Fruit fly (Drosophila melanogaster) whole organism, adult: ENCODE results near the gene dcma.
A peak's percentile ranks its signal among the peaks of the same experiment; 100 is the strongest.

Source experiments
- CG11617 ChIP-seq: fragments of 200-800 bp; sonication (Bioruptor generic); optimal IDR thresholded peaks from 2 replicates; lab custom pipeline; 2017; ENCODE audit warnings: mild to moderate bottlenecking, missing biosample characterization, missing genetic modification reagents, missing genetic modification characterization
- CG12768 ChIP-seq: fragments of 200-800 bp; sonication (Bioruptor generic); optimal IDR thresholded peaks from 2 replicates; lab custom pipeline; 2017; ENCODE audit warnings: missing biosample characterization, missing genetic modification characterization, mild to moderate bottlenecking, moderate library complexity, missing genetic modification reagents
- CG14711 ChIP-seq: fragments of 200-800 bp; sonication (Bioruptor generic); optimal IDR thresholded peaks from 2 replicates; lab custom pipeline; 2018; ENCODE audit warnings: missing biosample characterization, mild to moderate bottlenecking, missing genetic modification characterization, moderate library complexity
- CG1620 ChIP-seq: fragments of 200-800 bp; sonication (Bioruptor generic); optimal IDR thresholded peaks from 2 replicates; lab custom pipeline; 2016; ENCODE audit warnings: missing biosample characterization, missing genetic modification characterization
- CG33017 ChIP-seq: fragments of 200-800 bp; sonication (Bioruptor generic); optimal IDR thresholded peaks from 2 replicates; lab custom pipeline; 2018; ENCODE audit warnings: missing biosample characterization, mild to moderate bottlenecking, missing genetic modification characterization, moderate library complexity
- CG5204 ChIP-seq: fragments of 200-800 bp; sonication (Bioruptor generic); optimal IDR thresholded peaks from 2 replicates; lab custom pipeline; 2016; ENCODE audit warnings: missing biosample characterization, missing genetic modification characterization
- CG7045 ChIP-seq: fragments of 200-800 bp; sonication (Bioruptor generic); optimal IDR thresholded peaks from 2 replicates; lab custom pipeline; 2017; ENCODE audit warnings: missing biosample characterization, mild to moderate bottlenecking, missing genetic modification characterization
- CG7101 ChIP-seq: fragments of 200-800 bp; sonication (Bioruptor generic); optimal IDR thresholded peaks from 2 replicates; lab custom pipeline; 2018; ENCODE audit warnings: missing biosample characterization, mild to moderate bottlenecking, missing genetic modification characterization, moderate library complexity
- Clk ChIP-seq: fragments of 200-800 bp; sonication (Bioruptor generic); optimal IDR thresholded peaks from 2 replicates; lab custom pipeline; 2017; ENCODE audit warnings: missing biosample characterization, missing genetic modification characterization
- Crg-1 ChIP-seq: fragments of 200-800 bp; sonication (Bioruptor generic); optimal IDR thresholded peaks from 2 replicates; lab custom pipeline; 2016; ENCODE audit warnings: missing biosample characterization, missing genetic modification characterization
- Hr96 ChIP-seq: fragments of 200-800 bp; sonication (Bioruptor generic); optimal IDR thresholded peaks from 2 replicates; lab custom pipeline; 2016; ENCODE audit warnings: missing biosample characterization, missing genetic modification characterization
- Mnt ChIP-seq: fragments of 200-800 bp; sonication (Bioruptor generic); optimal IDR thresholded peaks from 2 replicates; lab custom pipeline; 2016; ENCODE audit warnings: missing biosample characterization, mild to moderate bottlenecking, missing genetic modification characterization
- bab1 ChIP-seq: fragments of 200-800 bp; sonication (Bioruptor generic); optimal IDR thresholded peaks from 3 replicates; lab custom pipeline; 2019; ENCODE audit warnings: missing biosample characterization, mild to moderate bottlenecking, missing genetic modification characterization, moderate library complexity
- cic ChIP-seq: fragments of 200-800 bp; sonication (Bioruptor generic); optimal IDR thresholded peaks from 2 replicates; lab custom pipeline; 2017; ENCODE audit warnings: missing biosample characterization, mild to moderate bottlenecking, missing genetic modification characterization, moderate library complexity
- cnc ChIP-seq, 2 experiments: fragments of >200 bp; optimal IDR thresholded peaks; 2 replicates each; lab custom pipeline; 2017
- kay ChIP-seq: fragments of 200-800 bp; sonication (Bioruptor generic); peaks from one replicate; lab custom pipeline; 2016; ENCODE audit warnings: missing biosample characterization, missing genetic modification characterization, borderline replicate concordance
- ovo ChIP-seq: fragments of 200-800 bp; sonication (Bioruptor generic); optimal IDR thresholded peaks from 2 replicates; lab custom pipeline; 2016; ENCODE audit warnings: missing biosample characterization, missing genetic modification characterization
- pad ChIP-seq: fragments of 200-800 bp; sonication (Bioruptor generic); optimal IDR thresholded peaks from 3 replicates; lab custom pipeline; 2017; ENCODE audit warnings: missing biosample characterization, missing genetic modification characterization, mild to moderate bottlenecking, moderate library complexity, missing genetic modification reagents
- tj ChIP-seq: fragments of 200-800 bp; sonication (Bioruptor generic); optimal IDR thresholded peaks from 3 replicates; lab custom pipeline; 2017; ENCODE audit warnings: missing biosample characterization, mild to moderate bottlenecking, missing genetic modification characterization, moderate library complexity
- toe ChIP-seq: fragments of 200-800 bp; sonication (Bioruptor generic); optimal IDR thresholded peaks from 2 replicates; lab custom pipeline; 2016; ENCODE audit warnings: missing biosample characterization, missing genetic modification characterization

The dcma gene

DNA sequence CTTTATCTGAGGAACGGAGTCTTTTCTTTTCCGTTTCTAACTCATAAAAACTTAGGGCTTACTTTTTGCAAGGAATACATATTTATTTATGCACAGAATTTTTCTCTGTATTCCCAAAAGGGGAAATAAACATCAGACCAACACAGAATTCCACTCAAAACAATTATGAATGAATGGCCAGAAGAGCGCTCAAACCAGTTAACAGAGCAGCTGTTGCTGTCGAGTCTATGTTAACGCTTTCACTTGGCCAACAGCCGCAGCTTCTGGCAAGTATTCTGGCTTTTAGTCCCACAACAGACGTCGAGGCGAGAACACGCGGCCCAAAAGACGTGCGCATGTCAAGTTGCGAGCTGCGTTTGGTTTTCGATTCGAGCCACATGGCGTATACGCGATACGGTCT lies at the start of gene dcma:
dcma (plus strand) TSS at position 301 of the 400 bp plus-strand sequence.
- no peak for TF ChIP-seq tj
- no peak for TF ChIP-seq Crg-1 (GFP tag; lab: Kevin White, UChicago)
- no peak for TF ChIP-seq bab1 (GFP tag; lab: Kevin White, UChicago)
- no peak for TF ChIP-seq CG7101 (tag; lab: Kevin White, UChicago)
- no peak for TF ChIP-seq CG1620 (GFP tag; lab: Kevin White, UChicago)
- TF ChIP-seq CG5204, result no peak
- no peak for TF ChIP-seq CG12768 (GFP tag; lab: Kevin White, UChicago)
- TF ChIP-seq cnc (optimal IDR thresholded peaks at IDR 0.05; lab: Kevin White, UChicago), result no peak
- TF ChIP-seq toe (GFP tag; lab: Kevin White, UChicago), result no peak
- no peak for TF ChIP-seq CG33017 (tag; lab: Kevin White, UChicago)
- no peak for TF ChIP-seq kay (GFP tag; lab: Kevin White, UChicago)
- TF ChIP-seq cic, result no peak

- TF ChIP-seq toe (GFP tag; lab: Kevin White, UChicago) (no peak), Hr96 (GFP tag; lab: Kevin White, UChicago) (no peak), CG33017 (tag; lab: Kevin White, UChicago) (no peak), pad (GFP tag; lab: Kevin White, UChicago) (no peak), ovo (GFP tag; lab: Kevin White, UChicago) (no peak), CG11617 (GFP tag; lab: Kevin White, UChicago) (no peak), CG12768 (GFP tag; lab: Kevin White, UChicago) (no peak), CG5204 (no peak), CG14711 (tag; lab: Kevin White, UChicago) (no peak)
Observed at dm6 chr2L:4646751-4647150, 47.8 kb upstream of the dcma start, which contains the start of gene CG43798. Gene CG43798 (plus strand): TSS chr2L:4647051.

- TF ChIP-seq Clk (GFP tag; lab: Kevin White, UChicago) (no peak), CG33017 (tag; lab: Kevin White, UChicago) (no peak), Mnt (GFP tag; lab: Kevin White, UChicago) (no peak), CG1620 (GFP tag; lab: Kevin White, UChicago) (no peak), CG7045 (GFP tag; lab: Kevin White, UChicago) (no peak), cic (no peak), CG5204 (no peak)
Observed at dm6 chr2L:4648804-4649203, 45.7 kb upstream of the dcma start.

dm6 chr2L:4650752-4651453 lies 43.6 kb upstream of the dcma start, which contains the start of gene CG3355:
Gene CG3355 (plus strand): TSS chr2L:4651403.
- TF ChIP-seq tj (no peak), CG7045 (GFP tag; lab: Kevin White, UChicago) (no peak), CG33017 (tag; lab: Kevin White, UChicago) (no peak), ovo (GFP tag; lab: Kevin White, UChicago) (no peak), kay (GFP tag; lab: Kevin White, UChicago) (no peak), CG12768 (GFP tag; lab: Kevin White, UChicago) (no peak), toe (GFP tag; lab: Kevin White, UChicago) (no peak), CG5204 (no peak), Crg-1 (GFP tag; lab: Kevin White, UChicago) (no peak), cnc (optimal IDR thresholded peaks at IDR 0.05; lab: Kevin White, UChicago) (no peak), Hr96 (GFP tag; lab: Kevin White, UChicago) (no peak), cic (no peak), CG1620 (GFP tag; lab: Kevin White, UChicago) (no peak), bab1 (GFP tag; lab: Kevin White, UChicago) (no peak), CG11617 (GFP tag; lab: Kevin White, UChicago) (no peak), CG7101 (tag; lab: Kevin White, UChicago) (no peak), CG14711 (tag; lab: Kevin White, UChicago) (no peak), pad (GFP tag; lab: Kevin White, UChicago) (no peak), Mnt (GFP tag; lab: Kevin White, UChicago) (no peak), Clk (GFP tag; lab: Kevin White, UChicago) (no peak)

- TF ChIP-seq toe (GFP tag; lab: Kevin White, UChicago) (no peak), kay (GFP tag; lab: Kevin White, UChicago) (peak; percentile 2), Crg-1 (GFP tag; lab: Kevin White, UChicago) (no peak), CG11617 (GFP tag; lab: Kevin White, UChicago) (no peak), CG1620 (GFP tag; lab: Kevin White, UChicago) (no peak)
Observed at dm6 chr2L:4660932-4661331, 33.6 kb upstream of the dcma start.

dm6 chr2L:4682377-4682776 lies 12.1 kb upstream of the dcma start, which contains the start of gene CG11929:
Gene CG11929 (plus strand): TSS chr2L:4682677.
- no peak for TF ChIP-seq cic
- no peak for TF ChIP-seq CG7101 (tag; lab: Kevin White, UChicago)
- no peak for TF ChIP-seq CG5204
- no peak for TF ChIP-seq CG12768 (GFP tag; lab: Kevin White, UChicago)
- TF ChIP-seq pad (GFP tag; lab: Kevin White, UChicago), result no peak
- TF ChIP-seq cnc (optimal IDR thresholded peaks at IDR 0.05; lab: Kevin White, UChicago), result no peak
- TF ChIP-seq bab1 (GFP tag; lab: Kevin White, UChicago), result no peak
- TF ChIP-seq Crg-1 (GFP tag; lab: Kevin White, UChicago), result no peak
- TF ChIP-seq CG11617 (GFP tag; lab: Kevin White, UChicago), result no peak
